Worm (Caenorhabditis elegans): ENCODE measurements around the gene nas-39.

DNA sequence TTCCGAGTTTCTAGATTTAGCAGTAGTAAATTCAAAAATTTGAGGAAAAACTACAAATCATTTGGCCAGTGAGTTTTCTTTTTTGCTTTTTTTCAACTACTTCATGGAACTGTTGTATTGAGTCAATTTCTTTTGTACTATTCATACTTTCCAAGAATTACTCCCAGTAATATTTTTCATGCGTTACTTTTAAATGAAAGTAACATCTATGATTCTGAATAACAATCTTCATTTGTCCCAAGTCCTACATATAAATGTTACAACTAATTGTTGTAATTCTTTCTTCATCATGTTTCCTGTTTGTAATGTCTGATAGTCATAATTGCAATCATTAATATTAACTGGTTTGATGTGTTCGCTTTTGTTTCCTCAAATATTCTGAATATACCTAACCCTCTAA is 13.1 kb upstream of the nas-39 start:
- TF ChIP-seq fkh-10 (GFP tag; optimal IDR thresholded peaks at IDR 0.05) (no peak), pha-4 (tag; optimal IDR thresholded peaks at IDR 0.05) (no peak), pros-1 (tag; optimal IDR thresholded peaks at IDR 0.05) (no peak), sdc-2 (tag; optimal IDR thresholded peaks at IDR 0.05) (no peak), nhr-232 (tag; optimal IDR thresholded peaks at IDR 0.05) (no peak), ceh-9 (tag; optimal IDR thresholded peaks at IDR 0.05) (no peak), ceh-30 (tag; optimal IDR thresholded peaks at IDR 0.05) (no peak), K02D7.2 (tag; optimal IDR thresholded peaks at IDR 0.05) (no peak), ceh-24 (tag; optimal IDR thresholded peaks at IDR 0.05) (no peak), elt-4 (tag; optimal IDR thresholded peaks at IDR 0.05) (no peak), ama-1 (optimal IDR thresholded peaks at IDR 0.05) (no peak)
